Worm (Caenorhabditis elegans) whole organism, L1 larva: ENCODE data around the gene nhr-25.

Experiments
- C34B4.2 ChIP-seq: sonication (generic microtip); optimal IDR thresholded peaks from 2 replicates; lab custom pipeline; 2017; ENCODE audit warnings: mild to moderate bottlenecking, missing genetic modification characterization, missing compliant biosample characterization
- aha-1 ChIP-seq: fragments of 150-350 bp; optimal IDR thresholded peaks from 2 replicates; lab custom pipeline; 2014; ENCODE audit warnings: missing biosample characterization, missing genetic modification characterization
- alr-1 ChIP-seq: fragments of 200-800 bp; sonication (Bioruptor generic); optimal IDR thresholded peaks from 2 replicates; lab custom pipeline; 2018; ENCODE audit warnings: borderline replicate concordance, mild to moderate bottlenecking, missing genetic modification characterization, missing compliant biosample characterization
- aly-2 ChIP-seq: fragments of 150-350 bp; optimal IDR thresholded peaks from 2 replicates; lab custom pipeline; 2014; ENCODE audit warnings: missing biosample characterization, missing genetic modification characterization
- ama-1 ChIP-seq: fragments of 150-350 bp; optimal IDR thresholded peaks from 2 replicates; lab custom pipeline; 2014
- blmp-1 ChIP-seq: fragments of 150-350 bp; optimal IDR thresholded peaks from 2 replicates; lab custom pipeline; 2014; ENCODE audit warnings: missing biosample characterization, missing genetic modification characterization
- ceh-82 ChIP-seq, 3 experiments: fragments of 150-350 bp in 1 of 3; sonication (generic microtip) in 2 of 3; optimal IDR thresholded peaks; 2 replicates each; lab custom pipeline; 2014 to 2017; ENCODE audit warnings: missing biosample characterization in 3 of 3, missing genetic modification characterization in 3 of 3
- ceh-88 ChIP-seq: fragments of 200-800 bp; sonication (Bioruptor generic); IDR thresholded peaks from 2 replicates; pipeline ENCODE4 v1.3.6; 2022; ENCODE audit warnings: missing genetic modification characterization, missing compliant biosample characterization
- dpl-1 ChIP-seq, 3 experiments: fragments of 150-350 bp in 2 of 3; sonication (generic microtip) in 1 of 3; optimal IDR thresholded peaks; 2 replicates each; lab custom pipeline; 2014 to 2017; ENCODE audit warnings: missing biosample characterization in 3 of 3, missing genetic modification characterization in 3 of 3, missing genetic modification reagents in 3 of 3
- dsc-1 ChIP-seq: sonication (generic microtip); optimal IDR thresholded peaks from 2 replicates; lab custom pipeline; 2016; ENCODE audit warnings: mild to moderate bottlenecking, missing genetic modification characterization, missing compliant biosample characterization
- efl-1 ChIP-seq, 4 experiments: fragments of 150-350 bp; optimal IDR thresholded peaks in 3 of 4; peaks in 1 of 4; 1 replicate in 1 of 4; 2 replicates in 3 of 4; lab custom pipeline; 2014; ENCODE audit warnings: missing biosample characterization in 2 of 4, missing genetic modification characterization in 2 of 4, missing genetic modification reagents in 2 of 4
- efl-3 ChIP-seq: fragments of 200-800 bp; sonication (Bioruptor generic); optimal IDR thresholded peaks from 2 replicates; lab custom pipeline; 2018; ENCODE audit warnings: mild to moderate bottlenecking, missing genetic modification characterization, missing compliant biosample characterization
- egl-27 ChIP-seq, 2 experiments: fragments of 150-350 bp in 1 of 2; sonication (generic microtip); optimal IDR thresholded peaks; 3 replicates each; lab custom pipeline; 2017 to 2018; ENCODE audit warnings: missing biosample characterization in 2 of 2, missing genetic modification characterization in 2 of 2, missing genetic modification reagents in 2 of 2
- fkh-10 ChIP-seq: sonication (generic microtip); optimal IDR thresholded peaks from 2 replicates; lab custom pipeline; 2017; ENCODE audit warnings: missing biosample characterization, missing genetic modification reagents, missing genetic modification characterization
- fkh-8 ChIP-seq: sonication (generic microtip); optimal IDR thresholded peaks from 2 replicates; lab custom pipeline; 2016; ENCODE audit warnings: mild to moderate bottlenecking, missing genetic modification characterization, missing compliant biosample characterization
- fos-1 ChIP-seq: fragments of 150-350 bp; optimal IDR thresholded peaks from 2 replicates; lab custom pipeline; 2014; ENCODE audit warnings: missing biosample characterization, missing genetic modification characterization
- hlh-17 ChIP-seq: fragments of 200-800 bp; sonication (Bioruptor generic); optimal IDR thresholded peaks from 2 replicates; lab custom pipeline; 2018; ENCODE audit warnings: missing genetic modification characterization, mild to moderate bottlenecking, missing compliant biosample characterization, moderate library complexity, borderline replicate concordance
- hpl-2 ChIP-seq: fragments of 150-350 bp; optimal IDR thresholded peaks from 2 replicates; lab custom pipeline; 2014; ENCODE audit warnings: missing biosample characterization, missing genetic modification reagents, missing genetic modification characterization
- lin-13 ChIP-seq: fragments of 150-350 bp; optimal IDR thresholded peaks from 2 replicates; lab custom pipeline; 2014; ENCODE audit warnings: missing biosample characterization, missing genetic modification reagents, missing genetic modification characterization
- lin-14 ChIP-seq: fragments of 200-800 bp; sonication (Bioruptor generic); optimal IDR thresholded peaks from 2 replicates; lab custom pipeline; 2018; ENCODE audit warnings: mild to moderate bottlenecking, missing genetic modification characterization, moderate library complexity, missing compliant biosample characterization
- lin-15B ChIP-seq: fragments of 150-350 bp; sonication (generic microtip); optimal IDR thresholded peaks from 3 replicates; lab custom pipeline; 2014; ENCODE audit warnings: missing biosample characterization, missing genetic modification characterization
- lin-35 ChIP-seq, 2 experiments: fragments of 150-350 bp; optimal IDR thresholded peaks; 2 replicates each; lab custom pipeline; 2014; ENCODE audit warnings: missing biosample characterization in 2 of 2, missing genetic modification characterization in 2 of 2, missing genetic modification reagents in 2 of 2
- mep-1 ChIP-seq: fragments of 150-350 bp; optimal IDR thresholded peaks from 2 replicates; lab custom pipeline; 2014; ENCODE audit warnings: missing biosample characterization, missing genetic modification characterization
- nhr-12 ChIP-seq: sonication (generic microtip); optimal IDR thresholded peaks from 2 replicates; lab custom pipeline; 2017; ENCODE audit warnings: missing biosample characterization, missing genetic modification characterization
- nhr-19 ChIP-seq: fragments of 200-800 bp; sonication (Bioruptor generic); conservative IDR thresholded peaks from 2 replicates; pipeline ENCODE4 v1.3.6; 2022; ENCODE audit warnings: missing genetic modification characterization, missing compliant biosample characterization
- nhr-237 ChIP-seq: fragments of 150-350 bp; optimal IDR thresholded peaks from 2 replicates; lab custom pipeline; 2014; ENCODE audit warnings: missing biosample characterization, missing genetic modification characterization
- nhr-28 ChIP-seq: fragments of 150-350 bp; optimal IDR thresholded peaks from 2 replicates; lab custom pipeline; 2014; ENCODE audit warnings: missing biosample characterization, missing genetic modification characterization
- nhr-47 ChIP-seq: sonication (generic microtip); optimal IDR thresholded peaks from 2 replicates; lab custom pipeline; 2016; ENCODE audit warnings: mild to moderate bottlenecking, missing genetic modification characterization, moderate library complexity, missing compliant biosample characterization
- nhr-71 ChIP-seq: sonication (generic microtip); optimal IDR thresholded peaks from 2 replicates; lab custom pipeline; 2016; ENCODE audit warnings: mild to moderate bottlenecking, missing genetic modification characterization, moderate library complexity, missing compliant biosample characterization
- nhr-85 ChIP-seq: sonication (generic microtip); peaks from one replicate; lab custom pipeline; 2016; ENCODE audit warnings: missing genetic modification characterization, inconsistent platforms, missing compliant biosample characterization
- pag-3 ChIP-seq: sonication (generic microtip); optimal IDR thresholded peaks from 2 replicates; lab custom pipeline; 2017; ENCODE audit warnings: missing genetic modification characterization, mild to moderate bottlenecking, missing compliant biosample characterization, antibody characterized with exemption, borderline replicate concordance; ENCODE audit not compliant: insufficient read depth
- pax-3 ChIP-seq: fragments of 200-800 bp; sonication (Bioruptor generic); optimal IDR thresholded peaks from 2 replicates; lab custom pipeline; 2018; ENCODE audit warnings: mild to moderate bottlenecking, missing genetic modification characterization, moderate library complexity, missing compliant biosample characterization
- pqm-1 ChIP-seq: sonication (generic microtip); optimal IDR thresholded peaks from 3 replicates; lab custom pipeline; 2017; ENCODE audit warnings: missing biosample characterization, missing genetic modification characterization
- snpc-4 ChIP-seq: fragments of 150-350 bp; optimal IDR thresholded peaks from 2 replicates; lab custom pipeline; 2014; ENCODE audit warnings: missing biosample characterization, missing genetic modification characterization
- sptf-1 ChIP-seq: fragments of 150-350 bp; optimal IDR thresholded peaks from 2 replicates; lab custom pipeline; 2014; ENCODE audit warnings: missing biosample characterization, missing genetic modification characterization
- swsn-7 ChIP-seq: sonication (generic microtip); optimal IDR thresholded peaks from 2 replicates; lab custom pipeline; 2016; ENCODE audit warnings: missing genetic modification characterization, missing compliant biosample characterization
- tbx-2 ChIP-seq: sonication (generic microtip); optimal IDR thresholded peaks from 2 replicates; lab custom pipeline; 2016; ENCODE audit warnings: missing genetic modification characterization, missing compliant biosample characterization
- unc-30 ChIP-seq: sonication (generic microtip); optimal IDR thresholded peaks from 2 replicates; lab custom pipeline; 2017; ENCODE audit warnings: missing biosample characterization, missing genetic modification characterization
- unc-62 ChIP-seq: fragments of 150-350 bp; optimal IDR thresholded peaks from 2 replicates; lab custom pipeline; 2014; ENCODE audit warnings: missing biosample characterization, missing genetic modification reagents, missing genetic modification characterization
- unc-86 ChIP-seq: sonication (generic microtip); optimal IDR thresholded peaks from 2 replicates; lab custom pipeline; 2016; ENCODE audit warnings: missing genetic modification characterization, missing compliant biosample characterization
- vab-15 ChIP-seq: sonication (generic microtip); optimal IDR thresholded peaks from 2 replicates; lab custom pipeline; 2017; ENCODE audit warnings: missing genotype, mild to moderate bottlenecking, missing genetic modification characterization, missing compliant biosample characterization
- xbp-1 ChIP-seq: sonication (generic microtip); optimal IDR thresholded peaks from 2 replicates; lab custom pipeline; 2016; ENCODE audit warnings: missing genetic modification characterization, missing compliant biosample characterization
- ztf-11 ChIP-seq, 2 experiments: sonication (generic microtip); optimal IDR thresholded peaks; 2 replicates each; lab custom pipeline; 2016 to 2017; ENCODE audit warnings: missing genetic modification characterization in 2 of 2, missing biosample characterization in 1 of 2, missing compliant biosample characterization in 1 of 2

Gene nhr-25

ce11 chrX:12975595-12976089 is 32.7 kb upstream of the nhr-25 start, which contains the start of gene ppk-3 (continued):
- peak; percentile 74 to 85 for TF ChIP-seq efl-1 (optimal IDR thresholded peaks at IDR 0.05; lab: Kevin White, UChicago)
- peak; percentile 59 to 97 for TF ChIP-seq efl-1 (GFP tag; optimal IDR thresholded peaks at IDR 0.05 in 1 of 2; lab: Kevin White, UChicago)
- peak; percentile 37 for TF ChIP-seq pag-3 (tag; lab: Kevin White, UChicago)
- peak; percentile 79 to 88 (median 83) for TF ChIP-seq ceh-82 (tag; optimal IDR thresholded peaks at IDR 0.05; lab: Kevin White, UChicago)
- TF ChIP-seq unc-30 (tag; lab: Kevin White, UChicago), result no peak
- peak; percentile 61 for TF ChIP-seq ceh-88
- peak; percentile 91 for TF ChIP-seq nhr-19 (GFP tag; lab: Robert Waterston, UW)
- TF ChIP-seq unc-62 (GFP tag; lab: Kevin White, UChicago), result no peak
- TF ChIP-seq dpl-1 (GFP tag; optimal IDR thresholded peaks at IDR 0.05; lab: Kevin White, UChicago), result peak; percentile 70 to 82 (median 78)
- peak; percentile 72 for TF ChIP-seq fos-1
- TF ChIP-seq lin-13, result peak; percentile 85
- TF ChIP-seq vab-15 (tag; lab: Kevin White, UChicago), result peak; percentile 62
- TF ChIP-seq aly-2 (tag; lab: Kevin White, UChicago), result no peak
- peak; percentile 74 for TF ChIP-seq fkh-8 (tag; lab: Kevin White, UChicago)
- TF ChIP-seq sptf-1 (tag; lab: Kevin White, UChicago), result no peak
- no peak for TF ChIP-seq aha-1 (tag; lab: Kevin White, UChicago)
- TF ChIP-seq xbp-1 (tag; lab: Kevin White, UChicago), result peak; percentile 83
- no peak for TF ChIP-seq ama-1 (lab: Kevin White, UChicago)
- no peak for TF ChIP-seq egl-27 (tag; optimal IDR thresholded peaks at IDR 0.05; lab: Kevin White, UChicago)
- TF ChIP-seq nhr-12 (tag; lab: Kevin White, UChicago), result no peak
- TF ChIP-seq mep-1, result peak; percentile 93
- peak in 1 of 2 experiments; percentile 50 for TF ChIP-seq ztf-11 (tag; optimal IDR thresholded peaks at IDR 0.05; lab: Kevin White, UChicago)
- TF ChIP-seq pax-3 (tag; lab: Kevin White, UChicago), result peak; percentile 36
- peak; percentile 89 for TF ChIP-seq dsc-1 (tag; lab: Kevin White, UChicago)
- TF ChIP-seq unc-86 (tag; lab: Kevin White, UChicago), result peak; percentile 78
- TF ChIP-seq nhr-85 (tag; lab: Kevin White, UChicago), result peak; percentile 92
- TF ChIP-seq snpc-4 (tag; lab: Kevin White, UChicago), result peak; percentile 70
- peak; percentile 68 for TF ChIP-seq lin-15B
- TF ChIP-seq tbx-2, result peak; percentile 86
- no peak for TF ChIP-seq alr-1 (tag; lab: Kevin White, UChicago)
- TF ChIP-seq swsn-7 (tag; lab: Kevin White, UChicago), result peak; percentile 89
- TF ChIP-seq C34B4.2 (tag; lab: Kevin White, UChicago), result no peak
- TF ChIP-seq blmp-1 (tag; lab: Kevin White, UChicago), result peak; percentile 88
- TF ChIP-seq nhr-71 (tag; lab: Kevin White, UChicago), result peak; percentile 96
- TF ChIP-seq nhr-237, result peak; percentile 29
- TF ChIP-seq nhr-47 (tag; lab: Kevin White, UChicago), result peak; percentile 88
- peak; percentile 40 for TF ChIP-seq fkh-10 (GFP tag; lab: Kevin White, UChicago)
- TF ChIP-seq hpl-2 (GFP tag; lab: Kevin White, UChicago), result peak; percentile 20
- no peak for TF ChIP-seq hlh-17 (GFP tag; lab: Kevin White, UChicago)
- no peak for TF ChIP-seq efl-3
- no peak for TF ChIP-seq pqm-1
- peak; percentile 93 for TF ChIP-seq lin-14 (GFP tag; lab: Kevin White, UChicago)
- TF ChIP-seq nhr-28 (tag; lab: Kevin White, UChicago), result no peak
- TF ChIP-seq lin-35 (GFP tag; optimal IDR thresholded peaks at IDR 0.05; lab: Kevin White, UChicago), result peak; percentile 84 to 88
